Fruit fly (Drosophila melanogaster): ENCODE data around the gene Gr93c.

Gr93c gene

DNA sequence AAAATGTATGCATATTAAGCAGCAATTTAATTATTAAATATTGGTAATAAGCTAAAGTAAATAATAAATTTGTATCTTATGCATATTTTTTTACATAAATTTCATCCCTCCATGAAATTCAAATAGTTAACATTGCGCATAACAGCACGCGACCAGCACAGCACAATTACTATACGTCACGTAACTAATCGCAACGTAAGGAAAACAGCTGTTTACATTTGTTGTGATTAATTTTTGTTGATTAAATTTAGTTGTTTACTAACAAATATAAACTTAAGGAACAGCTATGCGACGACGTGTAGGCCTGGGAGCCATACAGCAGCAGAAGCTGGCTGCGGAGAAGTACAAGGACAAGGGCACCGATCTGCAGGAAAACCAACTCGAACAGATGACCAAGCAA lies 19.9 kb upstream of the Gr93c start, which contains the start of gene lsn (continued):
- TF ChIP-seq CG17829 (tag; optimal IDR thresholded peaks at IDR 0.05) (peak; percentile 29), aop (GFP tag; IDR thresholded peaks at IDR 0.05) (no peak), CG8944 (GFP tag; optimal IDR thresholded peaks at IDR 0.05) (no peak), CG14667 (GFP tag; IDR thresholded peaks at IDR 0.05) (no peak), HLH4C (GFP tag; IDR thresholded peaks at IDR 0.05; ENCODE audit: partially characterized antibody) (no peak), CG10431 (GFP tag; optimal IDR thresholded peaks at IDR 0.05) (no peak), CG10959 (GFP tag; IDR thresholded peaks at IDR 0.05) (no peak), kah (GFP tag; optimal IDR thresholded peaks at IDR 0.05) (no peak), cwo (GFP tag; optimal IDR thresholded peaks at IDR 0.05) (no peak), CG10543 (GFP tag; optimal IDR thresholded peaks at IDR 0.05) (no peak), CG6791 (GFP tag; IDR thresholded peaks at IDR 0.05; ENCODE audit: partially characterized antibody) (no peak), CG7372 (GFP tag; IDR thresholded peaks at IDR 0.05) (no peak), hth (optimal IDR thresholded peaks at IDR 0.05) (no peak), chif (GFP tag; optimal IDR thresholded peaks at IDR 0.05) (peak in 1 of 2 experiments; percentile 1), Camta (GFP tag; optimal IDR thresholded peaks at IDR 0.05) (no peak), PHDP (tag; optimal IDR thresholded peaks at IDR 0.05) (peak; percentile 71), pnt (GFP tag; optimal IDR thresholded peaks at IDR 0.05) (no peak), Atf-2 (GFP tag; optimal IDR thresholded peaks at IDR 0.05) (no peak), NFAT (GFP tag; IDR thresholded peaks at IDR 0.05) (no peak), CG32532 (GFP tag; IDR thresholded peaks at IDR 0.05) (no peak), CG6175 (GFP tag; IDR thresholded peaks at IDR 0.05) (no peak), grau (tag; optimal IDR thresholded peaks at IDR 0.05) (peak; percentile 31), CG7357 (GFP tag; IDR thresholded peaks at IDR 0.05) (no peak), CG1602 (GFP tag; optimal IDR thresholded peaks at IDR 0.05) (no peak), CG9932 (GFP tag; IDR thresholded peaks at IDR 0.05) (no peak), CG3995 (GFP tag; optimal IDR thresholded peaks at IDR 0.05) (no peak), CG2120 (GFP tag; optimal IDR thresholded peaks at IDR 0.05) (no peak), CG5180 (GFP tag; optimal IDR thresholded peaks at IDR 0.05) (no peak), Hr78 (GFP tag; optimal IDR thresholded peaks at IDR 0.05) (no peak), CG16813 (GFP tag; IDR thresholded peaks at IDR 0.05; ENCODE audit: partially characterized antibody) (no peak), CG11398 (GFP tag; optimal IDR thresholded peaks at IDR 0.05) (no peak), psq (GFP tag; optimal IDR thresholded peaks at IDR 0.05) (no peak), fd102C (GFP tag; optimal IDR thresholded peaks at IDR 0.05) (no peak), MESR4 (GFP tag; optimal IDR thresholded peaks at IDR 0.05) (peak; percentile 61), h (optimal IDR thresholded peaks at IDR 0.05) (no peak), Bgb (GFP tag; IDR thresholded peaks at IDR 0.05; ENCODE audit: partially characterized antibody) (no peak), Dp (GFP tag; optimal IDR thresholded peaks at IDR 0.05) (peak; percentile 85), CG2712 (tag; optimal IDR thresholded peaks at IDR 0.05) (peak; percentile 2), B-H2 (GFP tag; optimal IDR thresholded peaks at IDR 0.05) (no peak), CG13296 (GFP tag; optimal IDR thresholded peaks at IDR 0.05) (peak; percentile 30), CG13123 (GFP tag; optimal IDR thresholded peaks at IDR 0.05) (no peak), Ptx1 (GFP tag; IDR thresholded peaks at IDR 0.05) (no peak), nau (GFP tag; optimal IDR thresholded peaks at IDR 0.05) (peak; percentile 35), CG10462 (GFP tag; optimal IDR thresholded peaks at IDR 0.05) (no peak), her (GFP tag; optimal IDR thresholded peaks at IDR 0.05) (no peak), pros (GFP tag; optimal IDR thresholded peaks at IDR 0.05) (no peak), CG1529 (GFP tag; optimal IDR thresholded peaks at IDR 0.05) (peak; percentile 45), klu (GFP tag; IDR thresholded peaks at IDR 0.05) (no peak), CG1647 (GFP tag; optimal IDR thresholded peaks at IDR 0.05) (no peak), luna (GFP tag; optimal IDR thresholded peaks at IDR 0.05) (no peak), Atf6 (GFP tag; IDR thresholded peaks at IDR 0.05) (0 out of 2 replicates have a peak, but pooled peaks have one; percentile 30), Dref (GFP tag; IDR thresholded peaks at IDR 0.05) (no peak), dysf (GFP tag; IDR thresholded peaks at IDR 0.05) (no peak)

Measured in whole organism, embryonic.